Worm (Caenorhabditis elegans) whole organism, young adult: ENCODE data around the gene odd-1.
A peak's percentile ranks its signal among the peaks of the same experiment; 100 is the strongest.

ENCODE experiments used
- D2030.7 ChIP-seq: fragments of 200-800 bp; sonication (Bioruptor generic); IDR thresholded peaks from 2 replicates; pipeline ENCODE4 v1.3.6; 2022; ENCODE audit warnings: missing genetic modification reagents, missing genetic modification characterization, missing compliant biosample characterization
- F57A8.1 ChIP-seq: fragments of 200-800 bp; sonication (Bioruptor generic); optimal IDR thresholded peaks from 2 replicates; lab custom pipeline; 2018; ENCODE audit warnings: mild to moderate bottlenecking, missing genetic modification characterization, moderate library complexity, missing compliant biosample characterization
- ceh-100 ChIP-seq: fragments of 200-800 bp; sonication (Bioruptor generic); IDR thresholded peaks from 2 replicates; pipeline ENCODE4 v1.3.6; 2022; ENCODE audit warnings: missing genetic modification reagents, missing genetic modification characterization, missing compliant biosample characterization
- efl-1 ChIP-seq: fragments of 150-350 bp; optimal IDR thresholded peaks from 2 replicates; lab custom pipeline; 2014; ENCODE audit warnings: missing biosample characterization, missing genetic modification reagents, missing genetic modification characterization
- fkh-3 ChIP-seq: sonication (generic microtip); optimal IDR thresholded peaks from 2 replicates; lab custom pipeline; 2016; ENCODE audit warnings: mild to moderate bottlenecking, missing genetic modification characterization, missing compliant biosample characterization
- him-1 ChIP-seq: sonication (generic microtip); optimal IDR thresholded peaks from 2 replicates; lab custom pipeline; 2016; ENCODE audit warnings: missing genotype, missing genetic modification reagents, missing genetic modification characterization, missing compliant biosample characterization
- hmg-1.2 ChIP-seq: fragments of 200-800 bp; sonication (Bioruptor generic); IDR thresholded peaks from 2 replicates; pipeline ENCODE4 v1.3.6; 2022; ENCODE audit warnings: missing genetic modification reagents, missing genetic modification characterization, missing compliant biosample characterization
- hrde-1 ChIP-seq: sonication (generic microtip); optimal IDR thresholded peaks from 2 replicates; lab custom pipeline; 2016; ENCODE audit warnings: missing genetic modification characterization, mild to moderate bottlenecking, missing compliant biosample characterization, moderate library complexity, missing genotype, missing genetic modification reagents, borderline replicate concordance
- nhr-27 ChIP-seq: fragments of 200-800 bp; sonication (Bioruptor generic); optimal IDR thresholded peaks from 2 replicates; lab custom pipeline; 2018; ENCODE audit warnings: mild to moderate bottlenecking, missing genetic modification characterization, moderate library complexity, missing compliant biosample characterization
- nhr-90 ChIP-seq: sonication (generic microtip); optimal IDR thresholded peaks from 2 replicates; lab custom pipeline; 2016; ENCODE audit warnings: missing genotype, mild to moderate bottlenecking, missing genetic modification characterization, missing compliant biosample characterization
- rcor-1 ChIP-seq: fragments of 200-800 bp; sonication (Bioruptor generic); IDR thresholded peaks from 2 replicates; pipeline ENCODE4 v1.3.6; 2022; ENCODE audit warnings: missing genetic modification reagents, missing genetic modification characterization, missing compliant biosample characterization
- sea-2 ChIP-seq: fragments of 200-800 bp; sonication (Bioruptor generic); IDR thresholded peaks from 2 replicates; pipeline ENCODE4 v1.3.6; 2022; ENCODE audit warnings: missing genetic modification characterization, missing compliant biosample characterization
- snpc-1.1 ChIP-seq: sonication (generic microtip); optimal IDR thresholded peaks from 2 replicates; lab custom pipeline; 2017; ENCODE audit warnings: missing genetic modification characterization, mild to moderate bottlenecking, missing compliant biosample characterization, antibody characterized with exemption, moderate library complexity, missing genotype, missing genetic modification reagents; ENCODE audit not compliant: insufficient read depth
- snpc-4 ChIP-seq, 5 experiments: fragments of 150-350 bp in 1 of 5; sonication (generic microtip) in 4 of 5; optimal IDR thresholded peaks; 2 replicates each; lab custom pipeline; 2014 to 2018; ENCODE audit warnings: missing genetic modification characterization in 5 of 5, missing biosample characterization in 3 of 5, antibody characterized with exemption in 2 of 5, mild to moderate bottlenecking in 2 of 5, missing compliant biosample characterization in 2 of 5, missing genotype in 2 of 5, moderate library complexity in 2 of 5, missing genetic modification reagents in 1 of 5

- no peak for TF ChIP-seq efl-1 (GFP tag; lab: Kevin White, UChicago)
- no peak for TF ChIP-seq hmg-1.2 (GFP tag; lab: Robert Waterston, UW)
- no peak for TF ChIP-seq fkh-3 (tag; lab: Kevin White, UChicago)
- no peak for TF ChIP-seq nhr-27 (tag; lab: Kevin White, UChicago)
- no peak for TF ChIP-seq snpc-4 (GFP tag; optimal IDR thresholded peaks at IDR 0.05; lab: Kevin White, UChicago)
- no peak for TF ChIP-seq snpc-4 (tag; optimal IDR thresholded peaks at IDR 0.05; lab: Kevin White, UChicago)
- TF ChIP-seq rcor-1 (GFP tag; lab: Robert Waterston, UW) = no peak
- no peak for TF ChIP-seq ceh-100 (GFP tag; lab: Robert Waterston, UW)
- TF ChIP-seq sea-2 (GFP tag; lab: Robert Waterston, UW) = no peak
- no peak for TF ChIP-seq hrde-1 (tag; lab: Kevin White, UChicago)
- TF ChIP-seq D2030.7 (GFP tag; lab: Robert Waterston, UW) = no peak
- no peak for TF ChIP-seq snpc-1.1 (tag; lab: Kevin White, UChicago)
- TF ChIP-seq F57A8.1 (GFP tag; lab: Kevin White, UChicago) = no peak
- no peak for TF ChIP-seq nhr-90 (tag; lab: Kevin White, UChicago)
- TF ChIP-seq him-1 (tag; lab: Kevin White, UChicago) = peak; percentile 51
Measured at ce11 chrIII:7120477-7120876, 12.4 kb downstream of the odd-1 start.
